Worm (Caenorhabditis elegans) whole organism, midembryonic: ENCODE measurements around the gene ptp-3.

Experiments
- flt-1 ChIP-seq: fragments of 200-800 bp; sonication (Bioruptor generic); IDR thresholded peaks from 2 replicates; pipeline ENCODE4 v1.3.6; 2022; ENCODE audit warnings: missing genetic modification characterization, missing compliant biosample characterization
- ref-1 ChIP-seq: fragments of 200-800 bp; sonication (Bioruptor generic); conservative IDR thresholded peaks from 2 replicates; pipeline ENCODE4 v1.3.6; 2022; ENCODE audit warnings: missing genetic modification reagents, missing genetic modification characterization, missing compliant biosample characterization
- tab-1 ChIP-seq: fragments of 200-800 bp; sonication (Bioruptor generic); IDR thresholded peaks from 2 replicates; pipeline ENCODE4 v1.3.6; 2022; ENCODE audit warnings: missing genetic modification characterization, missing compliant biosample characterization

- TF ChIP-seq flt-1 (GFP tag; lab: Robert Waterston, UW) (no peak), tab-1 (GFP tag; lab: Robert Waterston, UW) (no peak), ref-1 (GFP tag; lab: Robert Waterston, UW) (no peak)
Measured at ce11 chrII:11030297-11030696, 55.0 kb downstream of the ptp-3 start, which contains the start of gene nlp-18.
